Fruit fly (Drosophila melanogaster) whole organism, adult: Measurements from ENCODE around the gene bond.

Experiments used
- Hr96 ChIP-seq: fragments of 200-800 bp; sonication (Bioruptor generic); optimal IDR thresholded peaks from 2 replicates; lab custom pipeline; 2016; ENCODE audit warnings: missing biosample characterization, missing genetic modification characterization
- cnc ChIP-seq, 2 experiments: fragments of >200 bp; optimal IDR thresholded peaks; 2 replicates each; lab custom pipeline; 2017

- no peak for TF ChIP-seq Hr96 (GFP tag; lab: Kevin White, UChicago)
- TF ChIP-seq cnc (optimal IDR thresholded peaks at IDR 0.05; lab: Kevin White, UChicago), result no peak
Observed at dm6 chr3R:22576096-22576697, 25.7 kb downstream of the bond start.
